Fruit fly (Drosophila melanogaster): Measurements from ENCODE around the gene Vps33B.

Vps33B gene

DNA sequence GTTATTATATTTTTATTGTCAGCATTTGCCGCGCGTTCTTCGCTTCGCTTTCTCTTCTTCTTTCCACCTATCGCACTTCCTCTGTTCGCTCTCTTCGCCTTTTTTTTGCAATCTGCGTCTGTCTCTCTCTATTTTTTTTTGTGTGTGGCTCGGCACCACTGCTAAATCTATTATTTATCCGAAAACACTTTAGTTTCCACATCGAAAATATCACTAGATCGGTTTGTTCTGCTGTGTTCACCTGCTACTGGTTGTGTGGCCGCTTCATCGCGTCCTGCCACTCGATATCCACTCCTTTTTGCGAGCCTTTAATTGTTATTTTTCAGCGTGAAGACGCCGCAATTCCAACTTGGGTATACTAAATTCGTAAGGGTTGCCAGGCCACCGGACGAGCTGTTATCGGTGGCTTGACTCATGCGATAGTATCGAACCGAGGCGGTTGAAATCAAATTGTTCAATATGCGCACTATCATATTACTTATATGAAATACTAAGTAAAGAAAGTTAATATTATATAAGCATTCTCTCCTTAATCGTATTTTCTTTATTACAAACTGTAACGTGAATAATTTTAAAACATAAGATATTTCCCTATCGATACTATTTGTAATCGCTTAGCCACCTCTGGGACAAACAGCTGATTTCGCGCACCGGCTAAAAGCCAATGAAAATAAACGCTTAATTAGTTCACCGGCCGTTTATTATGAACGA, 9.3 kb downstream of the Vps33B start, which contains the start of the genes XNP, CG42488 and CG5116 (continued):
- TF ChIP-seq lov (optimal IDR thresholded peaks at IDR 0.05), result no peak
- TF ChIP-seq lov (GFP tag; IDR thresholded peaks at IDR 0.05), result no peak
- no peak for TF ChIP-seq CG7839 (tag; optimal IDR thresholded peaks at IDR 0.05)
- peak; percentile 94 for TF ChIP-seq row (GFP tag; IDR thresholded peaks at IDR 0.05)
- peak; percentile 49 for TF ChIP-seq sob (GFP tag; IDR thresholded peaks at IDR 0.05)
- TF ChIP-seq Xbp1 (GFP tag; optimal IDR thresholded peaks at IDR 0.05), result peak; percentile 66
- TF ChIP-seq Dfd (GFP tag; optimal IDR thresholded peaks at IDR 0.05), result no peak
- no peak for TF ChIP-seq CG14667 (GFP tag; IDR thresholded peaks at IDR 0.05)
- no peak for TF ChIP-seq D (optimal IDR thresholded peaks at IDR 0.05)
- TF ChIP-seq D (GFP tag; optimal IDR thresholded peaks at IDR 0.05), result no peak
- TF ChIP-seq CG11695 (GFP tag; IDR thresholded peaks at IDR 0.05), result no peak
- TF ChIP-seq Side (GFP tag; optimal IDR thresholded peaks at IDR 0.05), result no peak
- no peak for TF ChIP-seq Gsc (GFP tag; IDR thresholded peaks at IDR 0.05)
- peak; percentile 27 to 88 for TF ChIP-seq bsh (GFP tag; optimal IDR thresholded peaks at IDR 0.05)
- TF ChIP-seq al (GFP tag; IDR thresholded peaks at IDR 0.05), result peak; percentile 69
- no peak for TF ChIP-seq tio (GFP tag; optimal IDR thresholded peaks at IDR 0.05)
- no peak for TF ChIP-seq CG10462 (GFP tag; optimal IDR thresholded peaks at IDR 0.05)
- peak; percentile 70 for TF ChIP-seq CoRest (tag; optimal IDR thresholded peaks at IDR 0.05)
- peak; percentile 61 for TF ChIP-seq Nf-YB (GFP tag; optimal IDR thresholded peaks at IDR 0.05)
- TF ChIP-seq CG4820 (GFP tag; optimal IDR thresholded peaks at IDR 0.05), result peak; percentile 9
- no peak for TF ChIP-seq CG12219 (GFP tag; optimal IDR thresholded peaks at IDR 0.05)
- no peak for TF ChIP-seq crc (GFP tag; optimal IDR thresholded peaks at IDR 0.05)
- TF ChIP-seq CG34376 (GFP tag; optimal IDR thresholded peaks at IDR 0.05), result peak; percentile 61
- no peak for TF ChIP-seq dati (GFP tag; IDR thresholded peaks at IDR 0.05)
- peak; percentile 58 for TF ChIP-seq ind (GFP tag; optimal IDR thresholded peaks at IDR 0.05)
- no peak for TF ChIP-seq CG7745 (tag; optimal IDR thresholded peaks at IDR 0.05)
- TF ChIP-seq CG9727 (GFP tag; optimal IDR thresholded peaks at IDR 0.05), result peak; percentile 57
- peak; percentile 31 for TF ChIP-seq Dip3 (GFP tag; optimal IDR thresholded peaks at IDR 0.05)
- peak; percentile 24 for TF ChIP-seq pum (GFP tag; optimal IDR thresholded peaks at IDR 0.05)
- no peak; the same call in 1 of the 2 replicates for TF ChIP-seq CG8765 (GFP tag; IDR thresholded peaks at IDR 0.05)
- no peak for TF ChIP-seq CG12236 (GFP tag; optimal IDR thresholded peaks at IDR 0.05)
- no peak for TF ChIP-seq CkIIα-i1 (GFP tag; IDR thresholded peaks at IDR 0.05)
- peak in 1 of 2 experiments; percentile 39 for TF ChIP-seq tll (GFP tag; optimal IDR thresholded peaks at IDR 0.05)
- peak; percentile 97 for TF ChIP-seq amos (GFP tag; IDR thresholded peaks at IDR 0.05; ENCODE audit: partially characterized antibody)
- TF ChIP-seq CG3281 (GFP tag; optimal IDR thresholded peaks at IDR 0.05), result peak; percentile 68
- no peak for TF ChIP-seq ttk (GFP tag; IDR thresholded peaks at IDR 0.05)
- peak; percentile 70 for TF ChIP-seq zen (tag; optimal IDR thresholded peaks at IDR 0.05)
- peak; percentile 34 for TF ChIP-seq Sry-β (GFP tag; optimal IDR thresholded peaks at IDR 0.05)
- peak; percentile 52 for TF ChIP-seq Dad (GFP tag; optimal IDR thresholded peaks at IDR 0.05)
- TF ChIP-seq kni (GFP tag; optimal IDR thresholded peaks at IDR 0.05), result peak; percentile 55
- TF ChIP-seq ftz-f1 (GFP tag; optimal IDR thresholded peaks at IDR 0.05), result peak; percentile 23
- peak in 1 of 2 experiments; percentile 43 for TF ChIP-seq Pdp1 (GFP tag; optimal IDR thresholded peaks at IDR 0.05)
- TF ChIP-seq CG17361 (GFP tag; IDR thresholded peaks at IDR 0.05), result no peak
- no peak for TF ChIP-seq Dip2 (GFP tag; IDR thresholded peaks at IDR 0.05)
- TF ChIP-seq Hr78 (GFP tag; optimal IDR thresholded peaks at IDR 0.05), result no peak
- TF ChIP-seq seq (GFP tag; IDR thresholded peaks at IDR 0.05), result 0 out of 2 replicates have a peak, but pooled peaks have one; percentile 6
- TF ChIP-seq CG15696 (tag; optimal IDR thresholded peaks at IDR 0.05), result peak; percentile 57
- no peak for TF ChIP-seq Sox102F (GFP tag; optimal IDR thresholded peaks at IDR 0.05)
- TF ChIP-seq CG9817 (tag; optimal IDR thresholded peaks at IDR 0.05), result peak; percentile 73
- no peak for TF ChIP-seq CG17802 (tag; optimal IDR thresholded peaks at IDR 0.05)
